Worm (Caenorhabditis elegans): ENCODE measurements around the gene C44H4.4.
A peak's percentile ranks its signal among the peaks of the same experiment; 100 is the strongest.

C44H4.4 gene

DNA sequence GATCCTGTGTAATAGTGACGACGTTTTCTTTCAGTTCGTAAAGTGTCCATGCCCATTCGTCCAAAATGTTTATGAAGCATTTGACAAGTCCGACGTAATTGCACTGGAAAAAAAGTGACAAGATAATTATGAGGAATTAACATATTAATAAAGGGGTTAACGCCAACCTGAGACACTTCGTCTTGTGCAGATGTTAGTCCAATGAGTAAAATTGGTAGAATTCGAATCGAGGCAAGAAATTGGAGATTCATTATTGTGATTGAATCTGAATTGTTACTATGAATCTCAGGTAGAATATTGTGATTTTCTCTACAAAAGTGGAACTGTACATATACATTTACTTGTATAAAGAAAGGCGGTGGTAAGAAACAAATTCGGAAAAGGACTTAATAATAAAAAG, 47.3 kb upstream of the C44H4.4 start, which contains the start of gene F54E4.3:
F54E4.3 (minus strand) TSS at position 265 of the 400 bp plus-strand sequence.
- no peak for TF ChIP-seq T26A5.8 (tag; optimal IDR thresholded peaks at IDR 0.05)
- no peak for TF ChIP-seq ekl-4 (GFP tag; IDR thresholded peaks at IDR 0.05)
- no peak for TF ChIP-seq F10E7.11 (tag; optimal IDR thresholded peaks at IDR 0.05)
- no peak for TF ChIP-seq ama-1 (optimal IDR thresholded peaks at IDR 0.05)
- no peak for TF ChIP-seq ama-1 (GFP tag; optimal IDR thresholded peaks at IDR 0.05)
- no peak for TF ChIP-seq snpc-1.3 (tag; optimal IDR thresholded peaks at IDR 0.05; ENCODE audit: insufficient read depth)
- no peak for TF ChIP-seq lin-54 (GFP tag; optimal IDR thresholded peaks at IDR 0.05)
- no peak for TF ChIP-seq lin-35 (GFP tag; optimal IDR thresholded peaks at IDR 0.05)
- no peak for TF ChIP-seq hlh-12 (tag; optimal IDR thresholded peaks at IDR 0.05)
- TF ChIP-seq D2030.7 (GFP tag; IDR thresholded peaks at IDR 0.05) = no peak
- TF ChIP-seq T07F8.4 (tag; optimal IDR thresholded peaks at IDR 0.05) = no peak
- TF ChIP-seq Y53F4B.3 (GFP tag; IDR thresholded peaks at IDR 0.05) = no peak
- TF ChIP-seq Y67H2A.10 (GFP tag; conservative IDR thresholded peaks at IDR 0.05) = no peak
- no peak for TF ChIP-seq mcd-1 (GFP tag; IDR thresholded peaks at IDR 0.05)
- no peak for TF ChIP-seq chd-7 (tag; optimal IDR thresholded peaks at IDR 0.05)
- no peak for TF ChIP-seq ztf-25 (GFP tag; IDR thresholded peaks at IDR 0.05)

DNA sequence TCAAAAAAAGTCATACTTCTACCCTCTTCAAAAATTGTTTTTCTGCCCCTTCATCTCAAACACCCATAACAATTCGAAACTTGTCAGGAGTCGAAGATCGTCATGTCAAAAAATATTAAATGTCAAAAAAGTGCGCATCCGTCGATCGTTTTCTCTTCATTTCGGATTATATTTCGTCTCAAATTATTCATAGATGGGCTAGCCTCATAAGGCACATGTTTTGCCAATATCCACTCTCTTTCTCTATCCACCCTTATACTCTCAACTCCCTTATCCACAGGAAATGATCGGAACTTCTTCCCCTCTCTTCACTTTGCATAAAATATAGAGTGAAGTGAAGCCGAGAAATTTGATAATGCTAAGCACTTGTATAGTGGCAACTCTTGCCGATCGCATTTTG, 44.8 kb upstream of the C44H4.4 start:
- TF ChIP-seq zfh-2 (GFP tag; conservative IDR thresholded peaks at IDR 0.05) (no peak), rec-8 (tag; optimal IDR thresholded peaks at IDR 0.05) (no peak), F10E7.11 (tag; optimal IDR thresholded peaks at IDR 0.05) (no peak), athp-1 (tag; optimal IDR thresholded peaks at IDR 0.05) (no peak), madf-8 (GFP tag; conservative IDR thresholded peaks at IDR 0.05) (no peak), snpc-1.1 (tag; optimal IDR thresholded peaks at IDR 0.05; ENCODE audit: insufficient read depth) (no peak), pha-4 (tag; optimal IDR thresholded peaks at IDR 0.05) (no peak), K12H6.12 (tag; optimal IDR thresholded peaks at IDR 0.05) (no peak), madf-6 (GFP tag; IDR thresholded peaks at IDR 0.05) (no peak), B0035.1 (tag; optimal IDR thresholded peaks at IDR 0.05) (no peak), T07F8.4 (tag; optimal IDR thresholded peaks at IDR 0.05) (no peak), B0336.3 (GFP tag; IDR thresholded peaks at IDR 0.05) (no peak), unc-62 (GFP tag; optimal IDR thresholded peaks at IDR 0.05) (no peak), hmg-1.2 (GFP tag; IDR thresholded peaks at IDR 0.05) (no peak), mes-4 (tag; optimal IDR thresholded peaks at IDR 0.05) (no peak)

DNA sequence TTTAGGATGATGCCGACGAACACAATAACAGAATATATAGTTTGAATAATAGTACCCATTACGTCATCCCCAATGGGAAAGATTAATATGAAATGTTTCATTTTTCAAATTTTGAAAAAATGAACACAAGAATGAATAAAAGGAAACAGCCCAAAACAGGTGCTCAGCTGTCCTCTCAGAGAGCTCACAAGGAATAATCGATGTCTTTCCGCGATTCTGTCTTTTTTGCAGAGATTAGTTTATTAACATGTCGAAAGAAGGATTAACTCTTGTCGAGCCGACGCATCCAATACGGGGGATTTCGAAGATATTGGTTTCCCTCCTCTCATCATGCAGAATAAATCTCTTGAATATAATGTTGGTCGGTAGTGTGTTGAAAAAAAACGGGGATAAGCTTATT, 39.9 kb upstream of the C44H4.4 start, which contains the start of gene F54E4.2:
F54E4.2 (minus strand) TSS at position 101 of the 400 bp plus-strand sequence.
- TF ChIP-seq ceh-58 (GFP tag; IDR thresholded peaks at IDR 0.05) (no peak), dpl-1 (GFP tag; optimal IDR thresholded peaks at IDR 0.05) (no peak)

DNA sequence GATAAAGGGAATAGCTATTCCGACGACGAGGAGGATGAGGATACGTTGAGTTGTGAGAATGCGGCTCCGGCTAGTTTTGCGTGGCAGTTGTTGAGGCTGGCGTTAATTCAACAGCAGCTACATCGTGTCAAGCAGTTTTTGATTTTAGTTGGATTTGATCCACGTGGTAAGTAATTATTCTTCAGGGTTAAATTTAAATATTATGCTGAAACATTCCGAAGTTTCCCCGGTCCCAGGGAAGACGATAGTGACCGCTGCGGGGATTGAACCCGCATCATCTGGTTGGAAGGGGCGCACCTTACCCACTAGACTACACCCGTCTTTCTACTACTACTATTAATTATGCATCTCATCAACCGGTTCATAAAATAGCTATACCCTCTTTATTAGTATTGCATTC, 32.3 kb upstream of the C44H4.4 start:
- TF ChIP-seq lin-35 (GFP tag; optimal IDR thresholded peaks at IDR 0.05) (no peak), D2030.7 (GFP tag; IDR thresholded peaks at IDR 0.05) (peak; percentile 58), rpc-1 (optimal IDR thresholded peaks at IDR 0.05) (peak; percentile 30), rpc-1 (tag; optimal IDR thresholded peaks at IDR 0.05) (peak; percentile 65), dox-1 (GFP tag; IDR thresholded peaks at IDR 0.05) (peak; percentile 33; the same call in 1 of the 2 replicates), zfh-2 (GFP tag; conservative IDR thresholded peaks at IDR 0.05) (no peak), C06A6.2 (GFP tag; conservative IDR thresholded peaks at IDR 0.05) (no peak), him-1 (tag; optimal IDR thresholded peaks at IDR 0.05) (no peak), nhr-179 (tag; optimal IDR thresholded peaks at IDR 0.05) (no peak), atf-7 (tag; optimal IDR thresholded peaks at IDR 0.05) (no peak), lin-26 (GFP tag; IDR thresholded peaks at IDR 0.05) (no peak), tbp1 (GFP tag; optimal IDR thresholded peaks at IDR 0.05) (peak; percentile 41)

Measured in whole organism, young adult.